Worm (Caenorhabditis elegans) whole organism, young adult: Measurements from ENCODE around the gene pyc-1.
A peak's percentile ranks its signal among the peaks of the same experiment; 100 is the strongest.

Experiments used
- B0035.1 ChIP-seq: sonication (generic microtip); optimal IDR thresholded peaks from 2 replicates; lab custom pipeline; 2016; ENCODE audit warnings: missing genetic modification characterization, mild to moderate bottlenecking, missing compliant biosample characterization, missing genotype, missing genetic modification reagents
- B0336.3 ChIP-seq: fragments of 200-800 bp; sonication (Bioruptor generic); IDR thresholded peaks from 2 replicates; pipeline ENCODE4 v1.3.6; 2022; ENCODE audit warnings: missing genetic modification characterization, missing compliant biosample characterization
- F39B2.1 ChIP-seq: fragments of 200-800 bp; sonication (Bioruptor generic); IDR thresholded peaks from 2 replicates; pipeline ENCODE4 v1.3.6; 2022; ENCODE audit warnings: missing genetic modification reagents, missing genetic modification characterization, missing compliant biosample characterization
- F57A8.1 ChIP-seq: fragments of 200-800 bp; sonication (Bioruptor generic); optimal IDR thresholded peaks from 2 replicates; lab custom pipeline; 2018; ENCODE audit warnings: mild to moderate bottlenecking, missing genetic modification characterization, moderate library complexity, missing compliant biosample characterization
- K11D2.4 ChIP-seq: fragments of 200-800 bp; sonication (Bioruptor generic); IDR thresholded peaks from 2 replicates; pipeline ENCODE4 v1.3.6; 2022; ENCODE audit warnings: missing genetic modification reagents, missing genetic modification characterization, missing compliant biosample characterization
- Y95B8A.8 ChIP-seq: fragments of 200-800 bp; sonication (Bioruptor generic); IDR thresholded peaks from 2 replicates; pipeline ENCODE4 v1.3.6; 2022; ENCODE audit warnings: missing genetic modification reagents, missing genetic modification characterization, missing compliant biosample characterization
- ZK185.1 ChIP-seq: sonication (generic microtip); optimal IDR thresholded peaks from 2 replicates; lab custom pipeline; 2016; ENCODE audit warnings: mild to moderate bottlenecking, missing genetic modification characterization, missing compliant biosample characterization; ENCODE audit not compliant: poor library complexity, severe bottlenecking
- akir-1 ChIP-seq: fragments of 200-800 bp; sonication (Bioruptor generic); optimal IDR thresholded peaks from 2 replicates; lab custom pipeline; 2018; ENCODE audit warnings: mild to moderate bottlenecking, missing genetic modification characterization, moderate library complexity, missing compliant biosample characterization
- attf-3 ChIP-seq: fragments of 200-800 bp; sonication (Bioruptor generic); conservative IDR thresholded peaks from 2 replicates; pipeline ENCODE4 v1.3.6; 2022; ENCODE audit warnings: missing genetic modification reagents, missing genetic modification characterization, missing compliant biosample characterization
- cebp-1 ChIP-seq, 2 experiments: fragments of 200-800 bp in 1 of 2; sonication (Bioruptor generic) in 1 of 2; sonication (generic microtip) in 1 of 2; IDR thresholded peaks in 1 of 2; optimal IDR thresholded peaks in 1 of 2; 2 replicates each; pipeline versions ENCODE4 v1.3.6 to Lab custom; 2017 to 2022; ENCODE audit warnings: missing compliant biosample characterization in 2 of 2, missing genetic modification characterization in 2 of 2, mild to moderate bottlenecking in 1 of 2, missing genetic modification reagents in 1 of 2, moderate library complexity in 1 of 2
- ceh-58 ChIP-seq: fragments of 200-800 bp; sonication (Bioruptor generic); IDR thresholded peaks from 2 replicates; pipeline ENCODE4 v1.3.6; 2022; ENCODE audit warnings: missing genetic modification characterization, missing compliant biosample characterization
- chd-7 ChIP-seq: sonication (generic microtip); optimal IDR thresholded peaks from 2 replicates; lab custom pipeline; 2016; ENCODE audit warnings: mild to moderate bottlenecking, missing genetic modification characterization, moderate library complexity, missing compliant biosample characterization
- die-1 ChIP-seq: sonication (generic microtip); optimal IDR thresholded peaks from 2 replicates; lab custom pipeline; 2016; ENCODE audit warnings: missing genotype, mild to moderate bottlenecking, missing genetic modification characterization, missing compliant biosample characterization
- dpff-1 ChIP-seq: sonication (generic microtip); optimal IDR thresholded peaks from 2 replicates; lab custom pipeline; 2017; ENCODE audit warnings: mild to moderate bottlenecking, missing genetic modification characterization, missing compliant biosample characterization
- egl-18 ChIP-seq: fragments of 200-800 bp; sonication (Bioruptor generic); IDR thresholded peaks from 2 replicates; pipeline ENCODE4 v1.3.6; 2022; ENCODE audit warnings: missing genetic modification reagents, missing genetic modification characterization, missing compliant biosample characterization
- ets-4 ChIP-seq: fragments of 200-800 bp; sonication (Bioruptor generic); optimal IDR thresholded peaks from 2 replicates; lab custom pipeline; 2018; ENCODE audit warnings: mild to moderate bottlenecking, missing genetic modification characterization, missing compliant biosample characterization
- fkh-3 ChIP-seq: sonication (generic microtip); optimal IDR thresholded peaks from 2 replicates; lab custom pipeline; 2016; ENCODE audit warnings: mild to moderate bottlenecking, missing genetic modification characterization, missing compliant biosample characterization
- hlh-12 ChIP-seq: sonication (generic microtip); optimal IDR thresholded peaks from 2 replicates; lab custom pipeline; 2016; ENCODE audit warnings: missing genetic modification characterization, missing compliant biosample characterization
- lag-1 ChIP-seq: fragments of 200-800 bp; sonication (Bioruptor generic); IDR thresholded peaks from 2 replicates; pipeline ENCODE4 v1.3.6; 2022; ENCODE audit warnings: missing genetic modification reagents, missing genetic modification characterization, missing compliant biosample characterization
- lin-35 ChIP-seq, 3 experiments: fragments of 150-350 bp in 2 of 3; sonication (generic microtip) in 1 of 3; optimal IDR thresholded peaks; 2 replicates each; lab custom pipeline; 2014 to 2018; ENCODE audit warnings: missing biosample characterization in 3 of 3, missing genetic modification characterization in 3 of 3, missing genetic modification reagents in 3 of 3
- lin-40 ChIP-seq: sonication (generic microtip); optimal IDR thresholded peaks from 2 replicates; lab custom pipeline; 2016; ENCODE audit warnings: missing genetic modification characterization, mild to moderate bottlenecking, missing compliant biosample characterization, missing genotype, missing genetic modification reagents
- lin-54 ChIP-seq: fragments of 200-800 bp; sonication (Bioruptor generic); optimal IDR thresholded peaks from 2 replicates; lab custom pipeline; 2018; ENCODE audit warnings: mild to moderate bottlenecking, missing genetic modification characterization, missing compliant biosample characterization
- lsl-1 ChIP-seq: fragments of 200-800 bp; sonication (Bioruptor generic); optimal IDR thresholded peaks from 2 replicates; lab custom pipeline; 2018; ENCODE audit warnings: mild to moderate bottlenecking, missing genetic modification characterization, moderate library complexity, missing compliant biosample characterization
- mcd-1 ChIP-seq: fragments of 200-800 bp; sonication (Bioruptor generic); IDR thresholded peaks from 2 replicates; pipeline ENCODE4 v1.3.6; 2022; ENCODE audit warnings: missing genetic modification reagents, missing genetic modification characterization, missing compliant biosample characterization
- nhr-27 ChIP-seq: fragments of 200-800 bp; sonication (Bioruptor generic); optimal IDR thresholded peaks from 2 replicates; lab custom pipeline; 2018; ENCODE audit warnings: mild to moderate bottlenecking, missing genetic modification characterization, moderate library complexity, missing compliant biosample characterization
- nhr-80 ChIP-seq: sonication (generic microtip); optimal IDR thresholded peaks from 2 replicates; lab custom pipeline; 2016; ENCODE audit warnings: missing genetic modification characterization, missing compliant biosample characterization
- pha-4 ChIP-seq: fragments of 150-350 bp; sonication (generic microtip); optimal IDR thresholded peaks from 2 replicates; lab custom pipeline; 2014; ENCODE audit warnings: missing biosample characterization, missing genetic modification reagents, missing genetic modification characterization
- sdz-38 ChIP-seq: sonication (generic microtip); optimal IDR thresholded peaks from 2 replicates; lab custom pipeline; 2016; ENCODE audit warnings: missing genotype, missing genetic modification characterization, missing compliant biosample characterization
- somi-1 ChIP-seq: fragments of 200-800 bp; sonication (Bioruptor generic); optimal IDR thresholded peaks from 2 replicates; lab custom pipeline; 2018; ENCODE audit warnings: mild to moderate bottlenecking, missing genetic modification characterization, missing compliant biosample characterization
- tbx-9 ChIP-seq: sonication (generic microtip); optimal IDR thresholded peaks from 2 replicates; lab custom pipeline; 2016; ENCODE audit warnings: borderline replicate concordance, missing genetic modification characterization, inconsistent platforms, missing compliant biosample characterization
- ztf-25 ChIP-seq: fragments of 200-800 bp; sonication (Bioruptor generic); IDR thresholded peaks from 2 replicates; pipeline ENCODE4 v1.3.6; 2022; ENCODE audit warnings: missing genetic modification reagents, missing genetic modification characterization, missing compliant biosample characterization
- ztf-26 ChIP-seq: sonication (generic microtip); optimal IDR thresholded peaks from 2 replicates; lab custom pipeline; 2017; ENCODE audit warnings: missing genetic modification characterization, missing compliant biosample characterization
- ztf-28 ChIP-seq: fragments of 200-800 bp; sonication (Bioruptor generic); IDR thresholded peaks from 2 replicates; pipeline ENCODE4 v1.3.6; 2022; ENCODE audit warnings: missing genetic modification reagents, missing genetic modification characterization, missing compliant biosample characterization
- ztf-3 ChIP-seq: fragments of 200-800 bp; sonication (Bioruptor generic); optimal IDR thresholded peaks from 2 replicates; lab custom pipeline; 2018; ENCODE audit warnings: mild to moderate bottlenecking, missing genetic modification characterization, missing compliant biosample characterization

Gene pyc-1

ce11 chrV:11860375-11860774, 38.0 kb upstream of the pyc-1 start, which contains the start of gene R13H4.5:
TSS of gene R13H4.5 (plus strand) at chrV:11860675.
- no peak for TF ChIP-seq nhr-27 (tag; lab: Kevin White, UChicago)
- TF ChIP-seq ztf-28: no peak
- no peak for TF ChIP-seq egl-18
- no peak for TF ChIP-seq fkh-3
- no peak for TF ChIP-seq lin-35 (GFP tag; optimal IDR thresholded peaks at IDR 0.05; lab: Kevin White, UChicago)
- TF ChIP-seq tbx-9: no peak
- TF ChIP-seq lag-1: no peak
- no peak for TF ChIP-seq die-1 (tag; lab: Kevin White, UChicago)
- TF ChIP-seq Y95B8A.8: no peak
- TF ChIP-seq F39B2.1 (GFP tag; lab: Robert Waterston, UW): no peak
- TF ChIP-seq B0336.3 (GFP tag; lab: Robert Waterston, UW): no peak
- no peak for TF ChIP-seq lin-54 (GFP tag; lab: Kevin White, UChicago)
- TF ChIP-seq lsl-1 (GFP tag; lab: Kevin White, UChicago): no peak
- no peak for TF ChIP-seq pha-4 (tag; lab: Kevin White, UChicago)
- no peak for TF ChIP-seq ztf-25 (GFP tag; lab: Robert Waterston, UW)
- TF ChIP-seq K11D2.4 (GFP tag; lab: Robert Waterston, UW): no peak
- no peak for TF ChIP-seq dpff-1 (tag; lab: Kevin White, UChicago)
- TF ChIP-seq ceh-58: no peak
- no peak for TF ChIP-seq mcd-1 (GFP tag; lab: Robert Waterston, UW)
- no peak for TF ChIP-seq B0035.1 (tag; lab: Kevin White, UChicago)

DNA sequence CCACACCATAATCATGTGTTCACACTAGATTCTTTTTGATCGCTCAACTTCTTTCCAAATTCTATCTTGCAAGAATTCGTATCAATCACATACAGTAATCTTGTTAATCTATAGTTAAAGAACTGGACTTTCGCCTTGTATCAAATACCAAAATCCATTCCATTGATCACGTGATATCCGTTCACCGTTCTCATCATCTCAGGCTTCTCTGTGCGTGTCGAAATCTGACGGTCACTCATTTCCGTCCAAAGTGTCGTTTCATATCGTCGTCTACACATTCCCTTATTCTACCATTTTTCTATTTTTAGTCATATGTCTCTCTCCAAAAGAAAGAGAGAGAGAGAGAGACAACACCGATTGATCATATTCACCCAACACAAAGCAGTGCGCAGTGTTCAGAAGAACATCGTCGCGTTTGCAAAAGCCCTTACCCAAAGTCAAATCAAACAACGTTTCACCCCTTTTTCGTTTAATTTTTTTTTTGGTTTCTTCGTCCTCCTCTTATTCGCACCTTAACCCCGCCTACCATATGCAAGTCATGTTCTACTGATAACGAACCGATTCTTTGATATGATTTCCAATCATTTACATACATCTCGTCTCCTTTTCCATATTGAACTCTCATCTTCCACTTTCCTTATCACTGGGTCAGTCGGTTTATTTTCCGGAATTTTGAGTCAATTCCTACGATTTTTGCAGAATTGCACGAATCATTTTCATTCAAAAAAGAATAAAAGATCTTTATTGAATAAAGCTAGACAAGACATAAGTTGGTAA, 36.9 kb upstream of the pyc-1 start:
- TF ChIP-seq ztf-26 (tag; lab: Kevin White, UChicago) (peak; percentile 65), chd-7 (tag; lab: Kevin White, UChicago) (peak; percentile 7), K11D2.4 (GFP tag; lab: Robert Waterston, UW) (peak; percentile 56; the same call in 1 of the 2 replicates), ets-4 (GFP tag; lab: Kevin White, UChicago) (peak; percentile 5), die-1 (tag; lab: Kevin White, UChicago) (peak; percentile 33), F57A8.1 (GFP tag; lab: Kevin White, UChicago) (no peak), cebp-1 (GFP tag; IDR thresholded peaks at IDR 0.05; lab: Robert Waterston, UW) (no peak), cebp-1 (tag; optimal IDR thresholded peaks at IDR 0.05; lab: Kevin White, UChicago) (peak; percentile 45), nhr-80 (peak; percentile 93), lin-40 (tag; lab: Kevin White, UChicago) (peak; percentile 47), sdz-38 (tag; lab: Kevin White, UChicago) (no peak), somi-1 (GFP tag; lab: Kevin White, UChicago) (peak; percentile 52)

DNA sequence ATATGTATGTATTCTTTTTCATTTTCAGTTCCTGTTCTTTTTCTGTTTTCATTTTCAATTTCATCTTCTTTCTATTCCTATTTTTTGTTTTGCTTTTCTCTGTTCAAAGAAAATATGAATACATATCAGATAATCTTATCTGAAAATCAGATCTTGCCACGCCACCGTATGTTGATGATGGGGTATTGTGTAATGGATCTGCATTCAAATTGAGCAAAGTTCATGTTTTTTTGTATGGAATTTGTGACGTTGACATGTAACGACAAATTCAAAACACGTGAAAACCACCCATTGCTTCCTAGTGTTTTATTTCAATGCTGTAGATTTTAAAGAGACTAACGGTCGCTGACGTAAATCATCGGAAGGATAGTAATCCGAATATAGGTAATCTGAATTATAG, 36.0 kb upstream of the pyc-1 start:
- no peak for TF ChIP-seq ztf-25 (GFP tag; lab: Robert Waterston, UW)
- no peak for TF ChIP-seq akir-1 (GFP tag; lab: Kevin White, UChicago)
- TF ChIP-seq hlh-12 (tag; lab: Kevin White, UChicago): no peak
- TF ChIP-seq attf-3 (GFP tag; lab: Robert Waterston, UW): no peak
- TF ChIP-seq ztf-3 (GFP tag; lab: Kevin White, UChicago): no peak
- no peak for TF ChIP-seq ets-4 (GFP tag; lab: Kevin White, UChicago)

DNA sequence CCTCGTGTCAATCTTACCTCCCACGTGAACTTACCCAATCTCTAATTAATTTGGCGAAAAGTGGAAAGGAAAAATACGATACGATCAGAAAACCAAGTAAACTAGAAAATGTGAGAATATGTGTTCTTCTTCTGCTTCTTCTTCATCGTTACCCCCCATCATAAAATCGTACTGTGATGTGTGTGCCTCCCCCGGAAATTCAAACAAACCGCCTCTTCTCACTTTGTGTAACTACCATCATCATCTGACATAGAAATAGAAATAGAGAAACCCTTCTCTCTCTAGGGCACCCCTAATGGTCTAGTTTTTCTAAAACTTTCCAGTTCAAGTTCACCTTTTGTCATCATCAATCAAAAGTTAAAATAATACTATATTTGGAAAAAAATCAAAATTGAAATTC, 35.4 kb upstream of the pyc-1 start:
- TF ChIP-seq ZK185.1 (tag; lab: Kevin White, UChicago): no peak
- peak; percentile 17 for TF ChIP-seq lin-40 (tag; lab: Kevin White, UChicago)
